Fruit fly (Drosophila melanogaster) whole organism, larva: ENCODE data around the gene Vps11.

Experiments
- noc ChIP-seq: fragments of 200-800 bp; sonication (Bioruptor generic); optimal IDR thresholded peaks from 3 replicates; lab custom pipeline; 2019; ENCODE audit warnings: missing biosample characterization, mild to moderate bottlenecking, missing genetic modification characterization, moderate library complexity

Gene Vps11

dm6 chr3L:23150297-23150919 is at the start of gene Vps11:
Gene Vps11 (minus strand): TSS chr3L:23150499.
- no peak for TF ChIP-seq noc (tag; lab: Kevin White, UChicago)

DNA sequence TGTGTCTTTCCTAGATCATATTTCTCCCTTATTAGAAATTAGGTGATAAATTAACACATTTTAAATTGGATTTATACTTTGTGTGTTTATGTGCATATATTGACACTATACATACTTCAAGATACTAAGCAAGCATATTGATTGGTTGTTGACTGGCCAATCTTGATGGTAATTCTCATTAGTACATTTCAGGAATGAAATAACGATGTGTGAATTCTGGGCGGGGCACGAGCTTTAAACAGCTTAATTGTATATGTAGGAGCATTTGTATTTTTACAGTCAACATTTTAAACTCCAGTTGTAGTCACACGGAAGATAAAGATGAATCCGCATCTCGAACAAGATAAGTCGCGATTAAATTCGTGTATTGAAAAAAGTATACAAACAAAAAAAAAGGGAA is 23.8 kb upstream of the Vps11 start, which contains the start of gene CG34031:
Gene CG34031, plus strand, starts transcription at position 301 of the 400 bp plus-strand sequence.
- TF ChIP-seq noc (tag; lab: Kevin White, UChicago) = no peak

DNA sequence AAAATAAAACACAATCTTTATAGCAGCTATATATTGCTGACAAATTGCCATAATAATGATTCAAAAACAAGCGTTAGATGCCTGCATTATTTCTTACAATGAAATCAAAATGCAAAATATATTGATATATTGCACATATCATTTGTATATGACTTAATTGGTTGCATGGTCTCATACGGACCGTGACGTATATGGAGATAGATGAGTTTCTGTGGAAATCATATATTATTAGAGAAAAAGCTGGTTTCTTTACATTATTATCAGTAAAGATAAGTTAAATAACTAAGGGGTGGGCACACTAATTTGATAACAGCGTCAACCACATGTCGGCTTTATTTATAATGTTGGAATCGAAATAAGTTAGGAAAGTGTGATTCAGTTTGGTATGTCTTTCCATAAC is 24.6 kb downstream of the Vps11 start, which contains the start of gene CG33217:
Gene CG33217, plus strand, starts transcription at position 290 of the 400 bp plus-strand sequence.
- TF ChIP-seq noc (tag; lab: Kevin White, UChicago) = no peak

- TF ChIP-seq noc (tag; lab: Kevin White, UChicago) = no peak
These were observed 50.8 kb downstream of the Vps11 start for dm6 chr3L:23099394-23099977.
